Fruit fly (Drosophila melanogaster) Kc167 (cell line): ENCODE data around the gene CG32756.
A peak's percentile ranks its signal among the peaks of the same experiment; 100 is the strongest.
"Not testable (repeated sequence)": the region's sequence is repeated elsewhere in the genome, so short reads cannot be mapped to it uniquely, and the experiment has no call there.

ENCODE experiments used
- Myc ChIP-seq: fragments of >200 bp; optimal IDR thresholded peaks from 2 replicates; lab custom pipeline; 2017; ENCODE audit warnings: missing external identifiers
- Sin3A ChIP-seq: fragments of >200 bp; optimal IDR thresholded peaks from 2 replicates; lab custom pipeline; 2018; ENCODE audit warnings: missing external identifiers
- h ChIP-seq: fragments of >200 bp; optimal IDR thresholded peaks from 3 replicates; lab custom pipeline; 2018; ENCODE audit warnings: missing external identifiers
- insv ChIP-seq: fragments of >200 bp; optimal IDR thresholded peaks from 3 replicates; lab custom pipeline; 2018; ENCODE audit warnings: missing external identifiers
- psq ChIP-seq: fragments of >200 bp; optimal IDR thresholded peaks from 2 replicates; lab custom pipeline; 2017; ENCODE audit warnings: missing external identifiers
- ttk ChIP-seq: sonication (Bioruptor generic); optimal IDR thresholded peaks from 2 replicates; lab custom pipeline; 2017; ENCODE audit warnings: missing external identifiers

The CG32756 gene

DNA sequence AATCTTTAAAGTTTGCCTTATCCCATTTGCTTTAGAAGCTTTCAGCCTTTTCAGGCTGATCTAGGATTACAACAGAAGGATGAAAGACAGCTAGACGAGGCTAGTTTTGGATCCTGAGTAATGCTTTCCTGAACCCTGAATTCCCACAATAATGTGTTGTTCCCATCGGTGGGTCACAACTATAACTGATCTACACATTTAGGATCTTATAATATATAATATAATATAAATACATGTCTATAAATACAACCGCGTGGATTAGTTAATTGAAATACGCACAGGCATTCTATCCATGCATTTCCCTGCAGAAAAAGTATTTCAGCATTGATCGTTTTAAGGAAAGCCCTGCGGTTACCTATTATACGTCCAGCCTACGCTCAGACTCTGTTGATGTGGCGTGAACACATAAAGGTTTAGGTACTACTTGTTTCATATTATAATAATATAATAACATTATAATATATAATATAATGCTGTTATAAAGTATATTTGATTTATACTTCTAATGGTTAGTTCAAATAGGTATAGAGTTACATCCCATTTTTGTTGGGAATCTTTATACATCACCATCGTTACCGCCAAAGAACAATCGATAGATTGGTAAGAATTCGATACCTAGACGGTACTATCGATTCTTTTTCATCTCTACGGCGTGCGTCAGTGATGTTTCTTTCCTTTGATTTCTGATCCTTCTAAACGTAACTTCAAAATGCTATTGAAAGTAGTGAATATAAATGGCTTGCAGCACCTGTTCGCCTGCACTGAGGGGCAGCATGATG lies at the start of gene CG32756:
CG32756 (plus strand) TSS at position 631 of the 779 bp plus-strand sequence.
- TF ChIP-seq ttk; h (lab: Kevin White, UChicago); insv (lab: Kevin White, UChicago): not testable (repeated sequence)

DNA sequence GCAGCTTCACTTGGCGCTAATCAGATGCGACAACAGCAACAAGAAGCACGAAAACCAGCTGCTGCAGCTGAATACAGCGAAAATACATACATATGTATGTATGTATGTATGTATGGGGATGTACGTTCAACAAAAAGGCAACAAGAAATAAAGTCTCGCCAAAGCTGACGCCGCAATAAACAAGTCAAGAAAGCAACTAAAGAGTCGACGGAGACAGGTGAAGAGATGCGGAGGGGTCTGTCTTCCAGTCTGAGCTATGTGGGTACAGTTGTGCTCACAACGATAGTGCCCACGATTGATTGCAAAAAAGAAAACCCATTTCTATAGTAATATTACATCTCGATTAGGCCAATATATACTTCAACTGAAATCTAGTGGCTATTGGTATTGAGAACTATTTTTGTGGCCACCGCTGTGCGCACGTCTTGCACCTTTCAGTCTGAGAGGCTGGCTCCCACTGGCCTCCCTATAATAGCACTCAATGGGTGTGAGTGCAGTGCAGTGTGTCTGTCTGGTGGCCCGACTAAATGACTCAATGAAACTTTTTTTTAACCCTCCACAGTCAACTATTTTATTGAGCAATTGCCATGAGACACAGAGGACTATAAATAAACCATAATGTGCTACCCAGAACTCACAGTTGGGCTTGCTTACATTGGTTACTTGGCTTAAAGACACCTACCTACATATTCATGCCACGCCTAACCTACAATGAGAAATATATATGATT lies 49.5 kb upstream of the CG32756 start:
- TF ChIP-seq Sin3A (lab: Kevin White, UChicago) (no peak), psq (no peak), ttk (no peak), h (lab: Kevin White, UChicago) (no peak), insv (lab: Kevin White, UChicago) (no peak), Myc (lab: Kevin White, UChicago) (no peak)

DNA sequence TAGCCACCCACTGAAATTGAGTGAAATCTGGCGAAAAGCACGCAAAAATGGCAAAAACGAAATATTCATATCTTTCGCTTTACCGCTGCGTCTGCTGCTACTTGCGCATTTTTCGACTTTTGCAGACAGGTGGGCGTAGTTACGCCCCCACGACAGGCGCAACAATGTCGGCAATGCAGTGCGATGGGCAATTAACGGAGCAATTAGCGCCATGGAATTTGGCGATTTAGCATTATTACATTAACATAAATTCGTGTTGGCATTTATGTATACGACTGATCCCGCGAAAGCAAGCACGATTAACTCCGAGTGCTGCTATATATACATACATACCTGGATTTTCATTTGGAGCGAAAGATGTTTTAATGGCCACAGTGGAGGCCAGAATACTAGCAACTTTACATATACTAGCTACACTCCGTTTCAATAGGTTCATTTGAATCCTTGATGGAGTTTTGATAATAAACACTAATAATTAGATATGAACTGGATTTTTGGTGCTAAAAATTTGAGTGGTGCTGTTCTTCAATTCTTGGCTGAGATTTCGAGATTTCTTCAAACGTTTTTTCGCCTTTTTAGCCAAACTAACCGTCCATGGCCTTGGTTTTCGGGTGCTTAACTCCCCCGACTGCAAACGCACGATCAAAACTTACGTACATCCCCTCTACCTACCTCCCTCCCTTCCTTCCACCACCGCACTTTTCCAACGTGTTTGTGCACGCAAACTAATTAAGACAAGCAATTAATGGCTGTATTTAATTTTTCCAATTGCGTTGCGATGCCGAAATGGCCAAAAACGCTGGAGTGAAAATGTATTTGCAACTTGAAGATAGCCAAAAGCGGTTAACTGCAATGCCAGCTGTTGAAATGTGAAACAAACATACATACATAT lies 48.4 kb upstream of the CG32756 start:
- TF ChIP-seq Myc (lab: Kevin White, UChicago): no peak
- TF ChIP-seq h (lab: Kevin White, UChicago): no peak
- TF ChIP-seq psq: no peak
- TF ChIP-seq ttk: no peak
- no peak for TF ChIP-seq Sin3A (lab: Kevin White, UChicago)
- TF ChIP-seq insv (lab: Kevin White, UChicago): no peak

DNA sequence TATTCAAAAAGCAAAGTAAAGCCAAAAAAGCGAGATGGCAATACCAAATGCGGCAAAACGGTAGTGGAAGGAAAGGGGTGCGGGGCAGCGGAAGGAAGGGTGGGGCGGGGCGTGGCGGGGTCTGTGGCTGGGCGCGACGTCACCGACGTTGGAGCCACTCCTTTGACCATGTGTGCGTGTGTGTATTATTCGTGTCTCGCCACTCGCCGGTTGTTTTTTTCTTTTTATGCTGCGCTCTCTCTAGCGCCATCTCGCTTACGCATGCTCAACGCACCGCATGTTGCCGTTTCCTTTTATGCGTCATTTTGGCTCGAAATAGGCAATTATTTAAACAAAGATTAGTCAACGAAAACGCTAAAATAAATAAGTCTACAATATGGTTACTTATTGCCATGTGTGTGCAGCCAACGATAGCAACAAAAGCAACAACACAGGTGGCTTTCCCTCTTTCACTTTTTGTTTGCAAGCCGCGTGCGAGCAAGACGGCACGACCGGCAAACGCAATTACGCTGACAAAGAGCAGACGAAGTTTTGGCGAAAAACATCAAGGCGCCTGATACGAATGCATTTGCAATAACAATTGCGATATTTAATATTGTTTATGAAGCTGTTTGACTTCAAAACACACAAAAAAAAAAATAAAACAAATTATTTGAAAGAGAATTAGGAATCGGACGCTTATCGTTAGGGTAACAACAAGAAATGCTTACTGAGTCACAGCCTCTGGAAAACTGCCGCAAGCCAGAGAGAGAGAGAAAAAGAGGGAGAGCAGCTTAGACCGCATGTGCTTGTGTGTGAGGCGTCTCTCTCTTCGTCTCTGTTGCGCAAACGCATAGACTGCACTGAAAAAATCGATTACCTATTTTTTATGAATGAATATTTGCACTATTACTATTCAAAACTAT lies 46.0 kb upstream of the CG32756 start:
- TF ChIP-seq Myc (lab: Kevin White, UChicago) (no peak), h (lab: Kevin White, UChicago) (no peak), insv (lab: Kevin White, UChicago) (no peak), psq (no peak), Sin3A (lab: Kevin White, UChicago) (no peak), ttk (no peak)

DNA sequence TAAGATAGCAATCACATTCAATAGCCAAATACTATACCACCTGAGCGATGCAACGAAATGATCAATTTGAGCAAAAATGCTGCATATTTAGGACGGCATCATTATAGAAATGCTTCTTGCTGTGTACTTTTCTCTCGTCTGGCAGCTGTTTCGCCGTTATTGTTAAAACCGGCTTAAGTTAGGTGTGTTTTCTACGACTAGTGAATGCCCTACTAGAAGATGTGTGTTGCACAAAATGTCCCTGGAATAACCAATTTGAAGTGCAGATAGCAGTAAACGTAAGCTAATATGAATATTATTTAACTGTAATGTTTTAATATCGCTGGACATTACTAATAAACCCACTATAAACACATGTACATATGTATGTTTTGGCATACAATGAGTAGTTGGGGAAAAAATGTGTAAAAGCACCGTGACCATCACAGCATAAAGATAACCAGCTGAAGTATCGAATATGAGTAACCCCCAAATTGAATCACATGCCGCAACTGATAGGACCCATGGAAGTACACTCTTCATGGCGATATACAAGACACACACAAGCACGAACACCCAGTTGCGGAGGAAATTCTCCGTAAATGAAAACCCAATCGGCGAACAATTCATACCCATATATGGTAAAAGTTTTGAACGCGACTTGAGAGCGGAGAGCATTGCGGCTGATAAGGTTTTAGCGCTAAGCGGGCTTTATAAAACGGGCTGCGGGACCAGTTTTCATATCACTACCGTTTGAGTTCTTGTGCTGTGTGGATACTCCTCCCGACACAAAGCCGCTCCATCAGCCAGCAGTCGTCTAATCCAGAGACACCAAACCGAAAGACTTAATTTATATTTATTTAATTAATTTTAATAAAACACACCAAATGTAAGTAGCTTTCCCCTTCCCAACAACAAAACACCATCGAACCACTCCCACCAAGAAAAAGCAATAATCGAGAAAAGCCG lies 45.1 kb upstream of the CG32756 start, which contains the start of gene Act5C:
Act5C (plus strand) TSS at position 716 of the 948 bp plus-strand sequence.
- TF ChIP-seq h (lab: Kevin White, UChicago): no peak
- no peak for TF ChIP-seq psq
- no peak for TF ChIP-seq Myc (lab: Kevin White, UChicago)
- TF ChIP-seq ttk: no peak
- no peak for TF ChIP-seq Sin3A (lab: Kevin White, UChicago)
- TF ChIP-seq insv (lab: Kevin White, UChicago): no peak

DNA sequence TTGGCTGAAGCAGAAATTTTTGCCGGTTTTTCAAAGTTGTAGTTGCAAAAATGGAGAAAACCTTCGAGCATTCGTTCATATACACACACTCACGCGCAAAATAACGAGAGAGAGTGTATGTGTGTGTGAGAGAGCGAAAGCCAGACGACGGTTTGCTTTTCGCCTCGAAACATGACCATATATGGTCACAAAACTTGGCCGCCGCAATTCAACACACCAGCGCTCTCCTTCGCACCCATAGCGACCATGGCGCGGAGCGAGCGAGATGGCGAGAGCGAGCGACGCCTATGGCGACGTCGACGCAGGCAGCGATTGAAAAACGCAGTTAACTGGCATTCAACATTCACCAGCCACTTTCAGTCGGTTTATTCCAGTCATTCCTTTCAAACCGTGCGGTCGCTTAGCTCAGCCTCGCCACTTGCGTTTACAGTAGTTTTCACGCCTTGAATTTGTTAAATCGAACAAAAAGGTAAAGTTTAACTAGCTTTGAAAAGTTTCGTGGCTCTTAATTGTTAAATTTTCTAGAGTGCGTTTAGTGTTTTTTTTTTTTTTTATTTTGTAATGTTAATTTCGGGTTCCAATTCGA lies 43.8 kb upstream of the CG32756 start:
- TF ChIP-seq Myc (lab: Kevin White, UChicago) (no peak), h (lab: Kevin White, UChicago) (no peak), ttk (no peak), psq (no peak), Sin3A (lab: Kevin White, UChicago) (no peak), insv (lab: Kevin White, UChicago) (no peak)

DNA sequence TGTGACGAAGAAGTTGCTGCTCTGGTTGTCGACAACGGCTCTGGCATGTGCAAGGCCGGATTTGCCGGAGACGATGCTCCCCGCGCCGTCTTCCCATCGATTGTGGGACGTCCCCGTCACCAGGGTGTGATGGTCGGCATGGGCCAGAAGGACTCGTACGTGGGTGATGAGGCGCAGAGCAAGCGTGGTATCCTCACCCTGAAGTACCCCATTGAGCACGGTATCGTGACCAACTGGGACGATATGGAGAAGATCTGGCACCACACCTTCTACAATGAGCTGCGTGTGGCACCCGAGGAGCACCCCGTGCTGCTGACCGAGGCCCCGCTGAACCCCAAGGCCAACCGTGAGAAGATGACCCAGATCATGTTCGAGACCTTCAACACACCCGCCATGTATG lies 42.8 kb upstream of the CG32756 start:
- TF ChIP-seq ttk (peak; percentile 94), psq (no peak)

DNA sequence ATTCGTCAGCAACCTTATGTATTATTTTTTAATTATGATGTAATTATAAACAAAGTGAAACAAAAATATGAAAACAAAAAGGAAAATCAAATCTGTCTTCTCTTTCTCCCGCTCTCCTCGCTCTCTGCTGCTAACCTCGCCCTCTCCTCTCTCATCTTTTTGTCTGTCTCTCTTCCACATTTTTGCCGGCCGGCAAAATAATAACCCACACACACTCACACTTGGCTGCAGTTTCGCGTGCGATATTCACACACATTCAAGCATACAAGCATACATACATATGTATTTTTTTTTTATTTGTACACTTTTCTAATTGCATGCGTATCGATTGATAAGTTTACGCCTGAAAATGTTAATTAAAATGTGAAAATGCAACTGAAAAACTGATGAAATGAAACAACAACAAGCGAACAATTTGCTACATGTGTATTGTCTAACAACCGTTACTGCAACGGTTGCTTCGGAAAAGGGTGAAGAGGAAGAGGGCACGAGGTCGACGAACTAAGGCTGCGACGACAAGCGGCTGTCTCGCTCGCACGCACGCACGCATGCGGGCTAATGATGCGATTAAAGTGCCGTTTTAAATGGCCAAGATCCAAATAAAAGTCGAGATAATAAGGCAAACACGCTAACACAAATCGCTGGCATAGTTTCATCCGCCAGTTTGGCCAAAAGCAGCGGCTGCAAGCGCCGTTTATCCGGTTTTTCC lies 41.0 kb upstream of the CG32756 start:
- TF ChIP-seq h (lab: Kevin White, UChicago): no peak
- no peak for TF ChIP-seq Myc (lab: Kevin White, UChicago)
- no peak for TF ChIP-seq insv (lab: Kevin White, UChicago)
- no peak for TF ChIP-seq psq
- TF ChIP-seq Sin3A (lab: Kevin White, UChicago): no peak

DNA sequence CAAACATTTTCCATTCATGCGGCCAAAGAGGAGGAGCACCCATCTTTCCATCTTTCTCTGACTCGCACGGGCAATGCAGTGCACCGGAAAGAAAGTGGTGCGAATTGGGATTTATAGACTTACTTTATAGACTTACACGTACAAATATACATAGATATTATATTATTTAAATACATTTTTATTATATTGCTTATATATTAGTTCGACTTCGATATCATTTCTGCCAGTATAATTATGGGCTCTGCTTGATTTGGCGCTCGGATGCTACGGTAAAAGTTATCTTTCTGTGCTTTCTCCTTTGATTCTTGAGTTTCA lies 40.4 kb upstream of the CG32756 start:
- TF ChIP-seq Myc (lab: Kevin White, UChicago): no peak

DNA sequence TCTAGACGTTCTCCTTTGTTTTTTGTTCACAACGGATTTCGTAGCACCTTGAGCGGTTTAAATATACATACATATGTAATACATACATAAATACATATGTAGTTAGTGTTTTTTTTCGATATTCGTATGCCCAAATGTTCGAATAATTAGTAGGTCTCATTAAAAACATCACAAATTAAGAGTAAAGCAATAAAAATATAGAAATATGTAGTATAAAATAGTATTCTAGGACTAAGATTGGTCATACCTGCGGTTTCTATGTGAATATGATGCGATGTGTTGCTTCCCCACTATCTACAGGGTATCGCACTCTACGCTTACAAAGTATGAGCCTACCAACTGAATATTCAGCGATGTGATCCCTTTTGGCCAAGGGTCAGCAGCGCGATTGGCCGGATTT lies 40.0 kb upstream of the CG32756 start, which contains the start of gene CG4020:
CG4020 (plus strand) TSS at position 301 of the 400 bp plus-strand sequence.
- TF ChIP-seq h (lab: Kevin White, UChicago) (no peak), insv (lab: Kevin White, UChicago) (no peak), Sin3A (lab: Kevin White, UChicago) (no peak), ttk (no peak), psq (no peak)
